Worm (Caenorhabditis elegans) whole organism, late embryonic: ENCODE measurements around the gene D1053.3.

Source experiments
- ahr-1 ChIP-seq: sonication (generic microtip); optimal IDR thresholded peaks from 2 replicates; lab custom pipeline; 2016; ENCODE audit warnings: missing genetic modification characterization, missing compliant biosample characterization
- ama-1 ChIP-seq: fragments of 150-350 bp; optimal IDR thresholded peaks from 2 replicates; lab custom pipeline; 2014
- pha-4 ChIP-seq: fragments of 150-350 bp; optimal IDR thresholded peaks from 2 replicates; lab custom pipeline; 2018; ENCODE audit warnings: missing biosample characterization, missing genetic modification reagents, missing genetic modification characterization
- tbx-2 ChIP-seq: sonication (generic microtip); optimal IDR thresholded peaks from 2 replicates; lab custom pipeline; 2016; ENCODE audit warnings: missing genetic modification characterization, missing compliant biosample characterization
- unc-42 ChIP-seq: sonication (generic microtip); optimal IDR thresholded peaks from 2 replicates; lab custom pipeline; 2016; ENCODE audit warnings: missing genotype, missing genetic modification characterization, missing compliant biosample characterization

DNA sequence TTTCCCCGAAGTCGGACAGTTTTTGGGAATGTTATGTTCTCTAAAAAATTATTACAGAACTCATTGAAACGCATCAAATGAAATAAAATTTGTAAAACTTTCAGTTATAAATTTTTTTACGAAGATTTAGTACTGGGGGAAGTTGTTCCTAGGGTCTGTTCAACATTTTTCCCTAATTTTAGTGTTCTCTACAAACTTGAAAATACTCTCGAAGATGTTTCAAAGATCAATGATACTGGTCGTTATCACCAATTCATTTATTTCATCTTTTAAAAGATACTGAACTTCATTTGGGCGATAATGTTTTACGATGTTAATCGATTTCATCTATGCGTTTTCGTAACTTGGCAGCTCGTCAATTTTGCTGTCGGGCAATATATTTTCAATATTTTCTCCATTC is 34.7 kb downstream of the D1053.3 start, which contains the start of gene C44C10.3:
- no peak for TF ChIP-seq pha-4 (tag; lab: Kevin White, UChicago)
- no peak for TF ChIP-seq unc-42
- TF ChIP-seq ama-1, result no peak
- no peak for TF ChIP-seq ahr-1
- no peak for TF ChIP-seq tbx-2 (tag; lab: Kevin White, UChicago)
